Fruit fly (Drosophila melanogaster) whole organism, embryonic: ENCODE measurements around the gene CG3726.

Experiments used
- CG11504 ChIP-seq: fragments of 200-800 bp; sonication (Bioruptor generic); optimal IDR thresholded peaks from 3 replicates; lab custom pipeline; 2019; ENCODE audit warnings: missing biosample characterization, mild to moderate bottlenecking, missing genetic modification characterization, moderate library complexity
- br ChIP-seq: fragments of >200 bp; optimal IDR thresholded peaks from 2 replicates; lab custom pipeline; 2017
- fd102C ChIP-seq: fragments of 200-800 bp; sonication (Bioruptor generic); optimal IDR thresholded peaks from 2 replicates; lab custom pipeline; 2018; ENCODE audit warnings: missing biosample characterization, mild to moderate bottlenecking, missing genetic modification characterization, moderate library complexity
- lab ChIP-seq: fragments of 200-800 bp; sonication (Bioruptor generic); optimal IDR thresholded peaks from 3 replicates; lab custom pipeline; 2017; ENCODE audit warnings: missing biosample characterization, missing genetic modification characterization, mild to moderate bottlenecking, moderate library complexity, missing genetic modification reagents

DNA sequence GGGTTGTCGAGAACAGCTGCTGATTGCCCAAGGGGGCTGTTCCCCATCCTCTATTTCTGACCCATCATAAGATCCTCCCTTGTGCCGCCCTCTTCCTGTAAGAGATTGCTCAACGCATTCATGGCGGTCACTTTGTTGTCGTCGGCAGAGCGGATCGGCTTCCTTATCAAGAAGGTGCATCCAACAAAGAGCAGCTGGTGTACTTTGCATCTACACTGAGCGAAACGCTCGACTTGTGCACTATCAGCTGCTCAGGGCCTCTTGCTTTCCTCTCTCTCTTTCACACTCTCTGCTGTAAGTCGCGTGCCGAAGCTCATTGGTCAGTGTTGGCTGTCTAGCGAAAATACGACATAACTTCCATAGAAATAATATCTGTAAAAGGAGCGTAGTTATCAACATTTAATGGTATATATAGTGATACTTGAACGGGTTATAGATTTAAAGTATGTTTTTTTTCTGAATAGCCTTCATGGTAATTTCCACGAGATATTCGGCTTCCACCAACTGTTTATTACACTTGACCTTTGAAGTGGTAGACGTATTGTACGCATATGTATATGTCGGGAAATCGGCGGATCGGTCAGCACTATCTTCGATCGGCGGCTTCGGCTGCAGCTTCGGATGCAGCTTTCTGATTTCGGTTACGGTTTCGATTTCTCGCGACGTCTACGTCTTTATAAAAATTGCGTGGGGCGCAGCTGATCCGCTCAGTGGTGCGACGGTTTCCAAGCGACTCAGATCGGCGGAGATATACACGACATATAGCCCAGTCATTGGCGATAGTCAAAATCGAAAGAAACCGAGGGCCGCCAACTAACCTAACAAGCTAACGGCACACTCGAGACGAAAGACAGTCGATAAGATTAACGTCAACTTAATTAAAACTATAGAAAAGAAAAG, 71.4 kb downstream of the CG3726 start, which contains the start of gene CG5966:
- TF ChIP-seq fd102C (GFP tag; lab: Kevin White, UChicago): no peak
- no peak for TF ChIP-seq CG11504 (tag; lab: Kevin White, UChicago)
- no peak for TF ChIP-seq br (lab: Kevin White, UChicago)
- no peak for TF ChIP-seq lab (GFP tag; lab: Kevin White, UChicago)
